Worm (Caenorhabditis elegans) whole organism, mixed stage, embryonic: ENCODE measurements around the gene irld-9.

ENCODE experiments used
- bed-3 ChIP-seq: fragments of 200-800 bp; sonication (Bioruptor generic); optimal IDR thresholded peaks from 3 replicates; lab custom pipeline; 2018; ENCODE audit warnings: mild to moderate bottlenecking, missing genetic modification characterization, moderate library complexity, missing compliant biosample characterization
- ceh-39 ChIP-seq: fragments of 150-350 bp; optimal IDR thresholded peaks from 2 replicates; lab custom pipeline; 2014; ENCODE audit warnings: missing biosample characterization, missing genetic modification characterization
- ceh-43 ChIP-seq: fragments of 200-800 bp; sonication (Bioruptor generic); optimal IDR thresholded peaks from 2 replicates; lab custom pipeline; 2018; ENCODE audit warnings: mild to moderate bottlenecking, missing genetic modification characterization, moderate library complexity, missing compliant biosample characterization
- ceh-83 ChIP-seq: fragments of 200-800 bp; sonication (Bioruptor generic); optimal IDR thresholded peaks from 2 replicates; lab custom pipeline; 2018; ENCODE audit warnings: mild to moderate bottlenecking, missing genetic modification characterization, missing compliant biosample characterization
- ces-1 ChIP-seq: fragments of 150-350 bp; optimal IDR thresholded peaks from 2 replicates; lab custom pipeline; 2014; ENCODE audit warnings: missing biosample characterization, missing genetic modification reagents, missing genetic modification characterization
- cnd-1 ChIP-seq: fragments of 200-800 bp; sonication (Bioruptor generic); optimal IDR thresholded peaks from 2 replicates; lab custom pipeline; 2018; ENCODE audit warnings: mild to moderate bottlenecking, missing genetic modification characterization, missing compliant biosample characterization
- drap-1 ChIP-seq: fragments of 200-800 bp; sonication (Bioruptor generic); optimal IDR thresholded peaks from 3 replicates; lab custom pipeline; 2018; ENCODE audit warnings: mild to moderate bottlenecking, missing genetic modification characterization, missing compliant biosample characterization
- elt-1 ChIP-seq: sonication (generic microtip); optimal IDR thresholded peaks from 2 replicates; lab custom pipeline; 2017; ENCODE audit warnings: missing genetic modification characterization, mild to moderate bottlenecking, missing compliant biosample characterization, antibody characterized with exemption, moderate library complexity, borderline replicate concordance; ENCODE audit not compliant: insufficient read depth
- elt-3 ChIP-seq: fragments of 150-350 bp; optimal IDR thresholded peaks from 2 replicates; lab custom pipeline; 2014; ENCODE audit warnings: missing biosample characterization, missing genetic modification characterization
- flh-1 ChIP-seq: fragments of 200-800 bp; sonication (Bioruptor generic); optimal IDR thresholded peaks from 2 replicates; lab custom pipeline; 2018; ENCODE audit warnings: mild to moderate bottlenecking, missing genetic modification characterization, moderate library complexity, missing compliant biosample characterization
- ham-2 ChIP-seq: fragments of 200-800 bp; sonication (Bioruptor generic); optimal IDR thresholded peaks from 2 replicates; lab custom pipeline; 2018; ENCODE audit warnings: mild to moderate bottlenecking, missing genetic modification characterization, missing compliant biosample characterization
- hlh-1 ChIP-seq: fragments of 150-350 bp; optimal IDR thresholded peaks from 2 replicates; lab custom pipeline; 2014; ENCODE audit warnings: missing biosample characterization, missing genetic modification reagents, missing genetic modification characterization
- lin-13 ChIP-seq: fragments of 150-350 bp; optimal IDR thresholded peaks from 2 replicates; lab custom pipeline; 2014; ENCODE audit warnings: missing biosample characterization, missing genetic modification characterization
- lin-32 ChIP-seq: fragments of 200-800 bp; sonication (Bioruptor generic); optimal IDR thresholded peaks from 2 replicates; lab custom pipeline; 2018; ENCODE audit warnings: mild to moderate bottlenecking, missing genetic modification characterization, missing compliant biosample characterization
- lsy-2 ChIP-seq: fragments of 150-350 bp; optimal IDR thresholded peaks from 2 replicates; lab custom pipeline; 2014; ENCODE audit warnings: missing biosample characterization, missing genetic modification characterization
- mab-5 ChIP-seq: fragments of 150-350 bp; optimal IDR thresholded peaks from 2 replicates; lab custom pipeline; 2014; ENCODE audit warnings: missing biosample characterization, missing genetic modification characterization
- mep-1 ChIP-seq: fragments of 150-350 bp; optimal IDR thresholded peaks from 2 replicates; lab custom pipeline; 2017; ENCODE audit warnings: missing biosample characterization, missing genetic modification reagents, missing genetic modification characterization, inconsistent platforms
- nhr-12 ChIP-seq: fragments of 150-350 bp; optimal IDR thresholded peaks from 2 replicates; lab custom pipeline; 2014; ENCODE audit warnings: missing biosample characterization, missing genetic modification characterization
- nhr-2 ChIP-seq: fragments of 150-350 bp; optimal IDR thresholded peaks from 2 replicates; lab custom pipeline; 2014; ENCODE audit warnings: missing biosample characterization, missing genetic modification characterization
- nhr-237 ChIP-seq: fragments of 150-350 bp; optimal IDR thresholded peaks from 2 replicates; lab custom pipeline; 2014; ENCODE audit warnings: missing biosample characterization, missing genetic modification characterization
- nhr-76 ChIP-seq: sonication (generic microtip); optimal IDR thresholded peaks from 2 replicates; lab custom pipeline; 2017; ENCODE audit warnings: missing biosample characterization, missing genetic modification characterization
- pha-4 ChIP-seq: fragments of 150-350 bp; optimal IDR thresholded peaks from 2 replicates; lab custom pipeline; 2018; ENCODE audit warnings: missing biosample characterization, missing genetic modification reagents, missing genetic modification characterization
- sem-2 ChIP-seq: fragments of 200-800 bp; sonication (Bioruptor generic); optimal IDR thresholded peaks from 2 replicates; lab custom pipeline; 2018; ENCODE audit warnings: mild to moderate bottlenecking, missing genetic modification characterization, missing compliant biosample characterization
- sptf-1 ChIP-seq: sonication (generic microtip); optimal IDR thresholded peaks from 2 replicates; lab custom pipeline; 2017; ENCODE audit warnings: mild to moderate bottlenecking, missing genetic modification characterization, moderate library complexity, missing compliant biosample characterization
- tbx-8 ChIP-seq: fragments of 200-800 bp; sonication (Bioruptor generic); optimal IDR thresholded peaks from 2 replicates; lab custom pipeline; 2018; ENCODE audit warnings: mild to moderate bottlenecking, missing genetic modification characterization, moderate library complexity, missing compliant biosample characterization
- unc-120 ChIP-seq: sonication (generic microtip); optimal IDR thresholded peaks from 2 replicates; lab custom pipeline; 2017; ENCODE audit warnings: missing genetic modification characterization, missing compliant biosample characterization; ENCODE audit not compliant: poor library complexity, severe bottlenecking
- unc-39 ChIP-seq: fragments of 150-350 bp; optimal IDR thresholded peaks from 2 replicates; lab custom pipeline; 2014; ENCODE audit warnings: missing biosample characterization, missing genetic modification characterization
- unc-62 ChIP-seq: fragments of 150-350 bp; optimal IDR thresholded peaks from 2 replicates; lab custom pipeline; 2014; ENCODE audit warnings: missing biosample characterization, missing genetic modification reagents, missing genetic modification characterization
- zip-8 ChIP-seq: fragments of 150-350 bp; optimal IDR thresholded peaks from 2 replicates; lab custom pipeline; 2014; ENCODE audit warnings: missing biosample characterization, missing genetic modification characterization

Gene irld-9

ce11 chrII:1695861-1696260 is 42.9 kb downstream of the irld-9 start, which contains the start of gene F58E1.13:
TSS of gene F58E1.13 (minus strand) at chrII:1695872.
- TF ChIP-seq elt-3 (tag; lab: Kevin White, UChicago) (no peak), nhr-76 (tag; lab: Kevin White, UChicago) (no peak), nhr-2 (tag; lab: Kevin White, UChicago) (no peak), bed-3 (no peak), lin-32 (GFP tag; lab: Kevin White, UChicago) (no peak), ceh-39 (tag; lab: Kevin White, UChicago) (no peak), tbx-8 (GFP tag; lab: Kevin White, UChicago) (no peak)

DNA sequence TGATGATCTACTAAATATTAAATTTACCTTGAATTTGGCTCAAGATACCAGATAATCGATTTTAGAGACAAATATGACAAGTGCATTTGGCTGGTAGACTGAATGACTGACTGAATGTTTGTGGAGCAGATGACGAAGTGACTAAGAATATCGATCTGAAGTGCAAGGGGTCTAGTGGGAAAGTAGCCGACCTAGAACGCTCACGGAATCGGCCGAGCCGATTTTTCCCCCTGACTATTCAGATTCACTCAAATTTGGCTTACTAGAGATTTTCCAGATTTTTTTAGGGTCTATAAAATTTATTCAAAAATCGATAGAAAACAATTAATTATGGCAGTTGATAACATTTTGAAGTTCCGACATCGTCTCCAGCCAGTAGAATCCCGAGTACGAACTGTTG is 44.2 kb downstream of the irld-9 start, which contains the start of gene fbxc-26:
fbxc-26 (minus strand) TSS at position 101 of the 400 bp plus-strand sequence.
- TF ChIP-seq cnd-1 (no peak), ces-1 (no peak), lin-13 (tag; lab: Kevin White, UChicago) (no peak), flh-1 (GFP tag; lab: Kevin White, UChicago) (no peak), ceh-83 (no peak), unc-62 (GFP tag; lab: Kevin White, UChicago) (no peak), sem-2 (GFP tag; lab: Kevin White, UChicago) (no peak), ceh-39 (tag; lab: Kevin White, UChicago) (no peak), nhr-12 (tag; lab: Kevin White, UChicago) (no peak)

DNA sequence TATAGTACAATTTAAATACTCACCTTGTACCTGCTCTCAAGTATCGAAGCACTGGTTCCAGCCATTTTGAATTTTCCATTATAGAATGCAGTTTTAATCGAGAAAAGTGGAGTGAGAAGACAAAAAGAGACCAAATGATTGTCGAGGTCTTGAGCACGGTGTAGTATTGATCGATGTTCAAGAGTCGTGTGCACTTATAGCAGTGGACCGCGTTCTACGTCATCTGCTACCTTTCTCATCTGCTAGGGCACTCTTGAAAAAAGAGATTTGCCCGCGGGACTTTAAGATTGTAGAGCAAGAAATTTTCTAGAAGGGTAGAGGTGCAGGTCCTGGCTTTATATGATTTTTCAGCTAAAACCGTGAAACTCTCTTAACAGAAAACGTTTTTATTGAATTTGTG is 45.9 kb downstream of the irld-9 start, which contains the start of gene fbxc-21:
fbxc-21 (minus strand) TSS at position 101 of the 400 bp plus-strand sequence.
- no peak for TF ChIP-seq elt-1 (tag; lab: Kevin White, UChicago)
- TF ChIP-seq ceh-83: no peak
- TF ChIP-seq mep-1 (tag; lab: Kevin White, UChicago): no peak
- TF ChIP-seq unc-120 (tag; lab: Kevin White, UChicago): no peak
- TF ChIP-seq bed-3: no peak
- no peak for TF ChIP-seq sem-2 (GFP tag; lab: Kevin White, UChicago)
- no peak for TF ChIP-seq unc-39 (tag; lab: Kevin White, UChicago)
- no peak for TF ChIP-seq sptf-1 (tag; lab: Kevin White, UChicago)
- no peak for TF ChIP-seq nhr-12 (tag; lab: Kevin White, UChicago)

ce11 chrII:1691011-1691410 is 47.7 kb downstream of the irld-9 start, which contains the start of gene fbxc-22:
TSS of gene fbxc-22 (minus strand) at chrII:1691111.
- TF ChIP-seq zip-8 (no peak), nhr-237 (no peak), mep-1 (tag; lab: Kevin White, UChicago) (no peak), pha-4 (tag; lab: Kevin White, UChicago) (no peak), ceh-43 (GFP tag; lab: Kevin White, UChicago) (no peak), ham-2 (GFP tag; lab: Kevin White, UChicago) (no peak), unc-62 (GFP tag; lab: Kevin White, UChicago) (no peak), lin-32 (GFP tag; lab: Kevin White, UChicago) (no peak), mab-5 (tag; lab: Kevin White, UChicago) (no peak), cnd-1 (no peak), sptf-1 (tag; lab: Kevin White, UChicago) (no peak)

- no peak for TF ChIP-seq hlh-1 (tag; lab: Kevin White, UChicago)
- TF ChIP-seq sptf-1 (tag; lab: Kevin White, UChicago): no peak
- TF ChIP-seq lsy-2 (tag; lab: Kevin White, UChicago): no peak
- TF ChIP-seq elt-1 (tag; lab: Kevin White, UChicago): no peak
- TF ChIP-seq drap-1 (GFP tag; lab: Kevin White, UChicago): no peak
- no peak for TF ChIP-seq unc-39 (tag; lab: Kevin White, UChicago)
- TF ChIP-seq lin-32 (GFP tag; lab: Kevin White, UChicago): no peak
- TF ChIP-seq, all 35 proteins: peak for 0
These were observed 49.9 kb downstream of the irld-9 start, which contains the start of the genes fbxb-18 and fbxb-19 for ce11 chrII:1688813-1689212. TSS of gene fbxb-18 (minus strand) at chrII:1688913. TSS of gene fbxb-19 (minus strand) at chrII:1689181.
